Worm (Caenorhabditis elegans) whole organism, L4 larva: ENCODE results near the gene C16C8.18.

ENCODE experiments used
- D1046.2 ChIP-seq: fragments of 200-800 bp; sonication (Bioruptor generic); IDR thresholded peaks from 2 replicates; pipeline ENCODE4 v1.3.6; 2022; ENCODE audit warnings: missing genetic modification characterization, missing compliant biosample characterization
- F10B5.3 ChIP-seq: sonication (generic microtip); optimal IDR thresholded peaks from 2 replicates; lab custom pipeline; 2016; ENCODE audit warnings: mild to moderate bottlenecking, missing genetic modification characterization, missing compliant biosample characterization
- F26F4.8 ChIP-seq: fragments of 200-800 bp; sonication (Bioruptor generic); conservative IDR thresholded peaks from 2 replicates; pipeline ENCODE4 v1.3.6; 2022; ENCODE audit warnings: missing genetic modification characterization, missing compliant biosample characterization
- F49E8.2 ChIP-seq: sonication (generic microtip); optimal IDR thresholded peaks from 2 replicates; lab custom pipeline; 2016; ENCODE audit warnings: missing compliant biosample characterization, mild to moderate bottlenecking, missing genetic modification characterization, borderline replicate concordance
- R02D3.7 ChIP-seq: fragments of 150-350 bp; sonication (generic microtip); optimal IDR thresholded peaks from 3 replicates; lab custom pipeline; 2014; ENCODE audit warnings: missing biosample characterization, missing genetic modification characterization
- T20F7.1 ChIP-seq: fragments of 200-800 bp; sonication (Bioruptor generic); optimal IDR thresholded peaks from 2 replicates; lab custom pipeline; 2018; ENCODE audit warnings: mild to moderate bottlenecking, missing genetic modification characterization, missing compliant biosample characterization
- Y48G9A.11 ChIP-seq: fragments of 200-800 bp; sonication (Bioruptor generic); IDR thresholded peaks from 2 replicates; pipeline ENCODE4 v1.3.6; 2022; ENCODE audit warnings: missing genetic modification reagents, missing genetic modification characterization, missing compliant biosample characterization
- Y75B8A.6 ChIP-seq: fragments of 200-800 bp; sonication (Bioruptor generic); IDR thresholded peaks from 2 replicates; pipeline ENCODE4 v1.3.6; 2022; ENCODE audit warnings: missing genetic modification reagents, missing genetic modification characterization, missing compliant biosample characterization
- ZK546.5 ChIP-seq, 2 experiments: sonication (generic microtip); optimal IDR thresholded peaks; 2 replicates each; lab custom pipeline; 2017; ENCODE audit warnings: missing biosample characterization in 2 of 2, missing genetic modification characterization in 2 of 2
- aha-1 ChIP-seq: fragments of 150-350 bp; peaks from one replicate; lab custom pipeline; 2014; ENCODE audit warnings: missing biosample characterization, missing genetic modification characterization
- ceh-20 ChIP-seq: fragments of 200-800 bp; sonication (Bioruptor generic); IDR thresholded peaks from 2 replicates; pipeline ENCODE4 v1.3.6; 2022; ENCODE audit warnings: missing genetic modification reagents, missing genetic modification characterization, missing compliant biosample characterization
- ceh-28 ChIP-seq: fragments of 150-350 bp; optimal IDR thresholded peaks from 2 replicates; lab custom pipeline; 2014; ENCODE audit warnings: missing biosample characterization, missing genetic modification reagents, missing genetic modification characterization
- ces-1 ChIP-seq: fragments of 150-350 bp; sonication (generic microtip); optimal IDR thresholded peaks from 4 replicates; lab custom pipeline; 2014; ENCODE audit warnings: missing biosample characterization, missing genetic modification reagents, missing genetic modification characterization
- cey-2 ChIP-seq: sonication (generic microtip); optimal IDR thresholded peaks from 3 replicates; lab custom pipeline; 2017; ENCODE audit warnings: missing genetic modification characterization, mild to moderate bottlenecking, missing compliant biosample characterization, antibody characterized with exemption, borderline replicate concordance; ENCODE audit not compliant: insufficient read depth
- ctbp-1 ChIP-seq: fragments of 200-800 bp; sonication (Bioruptor generic); IDR thresholded peaks from 2 replicates; pipeline ENCODE4 v1.3.6; 2022; ENCODE audit warnings: missing genetic modification reagents, missing genetic modification characterization, missing compliant biosample characterization
- daf-16 ChIP-seq, 3 experiments: sonication (generic microtip); optimal IDR thresholded peaks; 2 replicates each; lab custom pipeline; 2016 to 2017; ENCODE audit warnings: missing genetic modification characterization in 3 of 3, missing genetic modification reagents in 3 of 3, mild to moderate bottlenecking in 2 of 3, missing compliant biosample characterization in 2 of 3, missing biosample characterization in 1 of 3, moderate library complexity in 1 of 3
- daf-8 ChIP-seq: fragments of 200-800 bp; sonication (Bioruptor generic); IDR thresholded peaks from 2 replicates; pipeline ENCODE4 v1.3.6; 2022; ENCODE audit warnings: missing genetic modification characterization, missing compliant biosample characterization
- dmd-6 ChIP-seq: fragments of 200-800 bp; sonication (Bioruptor generic); IDR thresholded peaks from 2 replicates; pipeline ENCODE4 v1.3.6; 2022; ENCODE audit warnings: missing genetic modification reagents, missing genetic modification characterization, missing compliant biosample characterization
- dmd-9 ChIP-seq: fragments of 200-800 bp; sonication (Bioruptor generic); IDR thresholded peaks from 2 replicates; pipeline ENCODE4 v1.3.6; 2022; ENCODE audit warnings: missing genetic modification reagents, missing genetic modification characterization, missing compliant biosample characterization
- duxl-1 ChIP-seq: sonication (generic microtip); optimal IDR thresholded peaks from 2 replicates; lab custom pipeline; 2016; ENCODE audit warnings: mild to moderate bottlenecking, missing genetic modification characterization, moderate library complexity, missing compliant biosample characterization; ENCODE audit not compliant: poor library complexity
- egl-43 ChIP-seq: fragments of 200-800 bp; sonication (Bioruptor generic); IDR thresholded peaks from 2 replicates; pipeline ENCODE4 v1.3.6; 2022; ENCODE audit warnings: missing genetic modification reagents, missing genetic modification characterization, missing compliant biosample characterization
- fkh-10 ChIP-seq: fragments of 150-350 bp; optimal IDR thresholded peaks from 2 replicates; lab custom pipeline; 2014; ENCODE audit warnings: missing biosample characterization, missing genetic modification reagents, missing genetic modification characterization
- fos-1 ChIP-seq: fragments of 150-350 bp; optimal IDR thresholded peaks from 2 replicates; lab custom pipeline; 2014; ENCODE audit warnings: missing biosample characterization, missing genetic modification characterization
- hlh-30 ChIP-seq: sonication (generic microtip); optimal IDR thresholded peaks from 2 replicates; lab custom pipeline; 2017; ENCODE audit warnings: antibody characterized with exemption, mild to moderate bottlenecking, missing genetic modification characterization, missing compliant biosample characterization; ENCODE audit not compliant: insufficient read depth
- lin-29 ChIP-seq: fragments of 200-800 bp; sonication (Bioruptor generic); IDR thresholded peaks from 2 replicates; pipeline ENCODE4 v1.3.6; 2022; ENCODE audit warnings: missing genetic modification reagents, missing genetic modification characterization, missing compliant biosample characterization
- lir-3 ChIP-seq: sonication (generic microtip); optimal IDR thresholded peaks from 2 replicates; lab custom pipeline; 2016; ENCODE audit warnings: mild to moderate bottlenecking, missing genetic modification characterization, missing compliant biosample characterization
- lsy-2 ChIP-seq, 2 experiments: fragments of 150-350 bp in 1 of 2; sonication (generic microtip) in 1 of 2; optimal IDR thresholded peaks; 2 replicates each; lab custom pipeline; 2014 to 2017; ENCODE audit warnings: missing biosample characterization in 2 of 2, missing genetic modification characterization in 2 of 2
- madf-9 ChIP-seq: fragments of 200-800 bp; sonication (Bioruptor generic); conservative IDR thresholded peaks from 2 replicates; pipeline ENCODE4 v1.3.6; 2022; ENCODE audit warnings: missing genetic modification reagents, missing genetic modification characterization, missing compliant biosample characterization
- mdl-1 ChIP-seq, 2 experiments: fragments of 150-350 bp in 1 of 2; sonication (generic microtip) in 1 of 2; optimal IDR thresholded peaks; 2 replicates each; lab custom pipeline; 2014 to 2017; ENCODE audit warnings: missing biosample characterization in 2 of 2, missing genetic modification characterization in 2 of 2
- mdt-29 ChIP-seq: fragments of 200-800 bp; sonication (Bioruptor generic); IDR thresholded peaks from 2 replicates; pipeline ENCODE4 v1.3.6; 2022; ENCODE audit warnings: missing genetic modification reagents, missing genetic modification characterization, missing compliant biosample characterization
- mxl-2 ChIP-seq: fragments of 200-800 bp; sonication (Bioruptor generic); conservative IDR thresholded peaks from 2 replicates; pipeline ENCODE4 v1.3.6; 2022; ENCODE audit warnings: missing genetic modification reagents, missing genetic modification characterization, missing compliant biosample characterization
- nhr-42 ChIP-seq: fragments of 200-800 bp; sonication (Bioruptor generic); IDR thresholded peaks from 2 replicates; pipeline ENCODE4 v1.3.6; 2022; ENCODE audit warnings: missing genetic modification characterization, missing compliant biosample characterization
- nhr-77 ChIP-seq: fragments of 150-350 bp; optimal IDR thresholded peaks from 2 replicates; lab custom pipeline; 2014; ENCODE audit warnings: missing biosample characterization, missing genetic modification characterization
- php-3 ChIP-seq: fragments of 200-800 bp; sonication (Bioruptor generic); IDR thresholded peaks from 2 replicates; pipeline ENCODE4 v1.3.6; 2022; ENCODE audit warnings: missing genetic modification reagents, missing genetic modification characterization, missing compliant biosample characterization
- pqm-1 ChIP-seq: sonication (generic microtip); optimal IDR thresholded peaks from 2 replicates; lab custom pipeline; 2017; ENCODE audit warnings: missing biosample characterization, missing genetic modification characterization
- set-16 ChIP-seq: fragments of 200-800 bp; sonication (Bioruptor generic); IDR thresholded peaks from 2 replicates; pipeline ENCODE4 v1.3.6; 2022; ENCODE audit warnings: missing genetic modification reagents, missing genetic modification characterization, missing compliant biosample characterization
- tra-1 ChIP-seq: fragments of 200-800 bp; sonication (Bioruptor generic); IDR thresholded peaks from 2 replicates; pipeline ENCODE4 v1.3.6; 2022; ENCODE audit warnings: missing genetic modification reagents, missing genetic modification characterization, missing compliant biosample characterization
- unc-130 ChIP-seq: sonication (generic microtip); optimal IDR thresholded peaks from 2 replicates; lab custom pipeline; 2016; ENCODE audit warnings: missing genetic modification reagents, missing genetic modification characterization, missing compliant biosample characterization
- vab-7 ChIP-seq: fragments of 200-800 bp; sonication (Bioruptor generic); IDR thresholded peaks from 2 replicates; pipeline ENCODE4 v1.3.6; 2022; ENCODE audit warnings: missing genetic modification reagents, missing genetic modification characterization, missing compliant biosample characterization
- zfp-3 ChIP-seq: fragments of 200-800 bp; sonication (Bioruptor generic); conservative IDR thresholded peaks from 2 replicates; pipeline ENCODE4 v1.3.6; 2022; ENCODE audit warnings: missing genetic modification reagents, missing genetic modification characterization, missing compliant biosample characterization
- ztf-7 ChIP-seq: fragments of 150-350 bp; optimal IDR thresholded peaks from 2 replicates; lab custom pipeline; 2014; ENCODE audit warnings: missing biosample characterization, missing genetic modification characterization

The C16C8.18 gene

DNA sequence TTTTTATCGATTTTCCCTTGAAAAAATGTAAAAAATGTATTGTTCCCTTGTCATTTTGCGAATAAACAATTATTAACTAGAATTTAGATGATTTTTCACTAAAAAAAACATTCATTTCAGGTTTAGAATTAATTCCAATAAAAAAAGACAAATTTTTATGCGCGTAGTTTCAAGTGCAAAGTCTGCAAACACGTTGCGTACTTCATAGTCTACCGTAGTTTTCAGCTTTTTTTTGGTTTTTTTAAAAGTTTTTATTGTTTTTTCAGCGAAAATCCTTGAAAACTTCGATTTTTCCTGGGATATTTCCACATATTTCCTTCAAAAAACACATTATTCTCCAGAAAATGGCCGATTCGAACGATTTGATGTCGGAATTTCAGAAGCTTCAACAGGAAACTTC lies 24.0 kb downstream of the C16C8.18 start, which contains the start of gene C16C8.11:
C16C8.11 (plus strand) TSS at position 188 of the 400 bp plus-strand sequence.
- TF ChIP-seq unc-130 (GFP tag; lab: Kevin White, UChicago) (no peak), ceh-28 (tag; lab: Kevin White, UChicago) (no peak), tra-1 (GFP tag; lab: Robert Waterston, UW) (no peak), zfp-3 (GFP tag; lab: Robert Waterston, UW) (no peak), madf-9 (GFP tag; lab: Robert Waterston, UW) (no peak), lsy-2 (tag; optimal IDR thresholded peaks at IDR 0.05; lab: Kevin White, UChicago) (no peak), aha-1 (tag; lab: Kevin White, UChicago) (no peak), R02D3.7 (tag; lab: Kevin White, UChicago) (no peak), php-3 (GFP tag; lab: Robert Waterston, UW) (no peak), lin-29 (no peak), cey-2 (tag; lab: Kevin White, UChicago) (no peak), mdl-1 (tag; optimal IDR thresholded peaks at IDR 0.05; lab: Kevin White, UChicago) (no peak), T20F7.1 (GFP tag; lab: Kevin White, UChicago) (no peak), daf-8 (no peak)

- no peak for TF ChIP-seq fos-1 (tag; lab: Kevin White, UChicago)
- no peak for TF ChIP-seq nhr-77 (tag; lab: Kevin White, UChicago)
- TF ChIP-seq lir-3 (tag; lab: Kevin White, UChicago) = no peak
- no peak for TF ChIP-seq ztf-7
- no peak for TF ChIP-seq D1046.2 (GFP tag; lab: Robert Waterston, UW)
- no peak for TF ChIP-seq vab-7 (GFP tag; lab: Robert Waterston, UW)
- TF ChIP-seq F10B5.3 = no peak
- TF ChIP-seq Y75B8A.6 (GFP tag; lab: Robert Waterston, UW) = no peak
- no peak for TF ChIP-seq set-16
- no peak for TF ChIP-seq ZK546.5 (tag; optimal IDR thresholded peaks at IDR 0.05; lab: Kevin White, UChicago)
- TF ChIP-seq egl-43 (GFP tag; lab: Robert Waterston, UW) = no peak
- no peak for TF ChIP-seq mdt-29 (GFP tag; lab: Robert Waterston, UW)
- no peak for TF ChIP-seq madf-9 (GFP tag; lab: Robert Waterston, UW)
- TF ChIP-seq R02D3.7 (tag; lab: Kevin White, UChicago) = no peak
Observed at ce11 chrII:3458209-3458608, 28.7 kb downstream of the C16C8.18 start, which contains the start of the genes C16C8.26 and C16C8.19. TSS of gene C16C8.26 (minus strand) at chrII:3458309. TSS of gene C16C8.19 (plus strand) at chrII:3458487.

DNA sequence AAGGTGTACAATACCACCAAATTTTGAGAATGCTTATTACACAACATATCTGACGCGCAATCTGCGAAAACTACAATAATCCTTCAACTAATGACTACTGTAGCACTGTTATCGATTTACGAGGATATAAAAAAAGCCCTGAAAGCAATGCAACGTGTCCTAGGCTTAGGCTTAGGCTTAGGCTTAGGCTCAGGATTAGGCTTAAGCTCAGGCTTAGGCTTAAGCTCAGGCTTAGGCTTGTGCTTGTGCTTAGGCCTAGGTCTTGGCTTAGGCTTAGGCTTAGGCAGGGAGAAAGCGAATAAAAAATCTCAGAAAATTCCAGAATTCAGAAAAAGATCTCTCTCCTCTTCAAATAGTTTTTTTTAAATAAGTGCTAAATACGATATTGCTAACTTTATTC lies 29.7 kb downstream of the C16C8.18 start:
- TF ChIP-seq lsy-2 (tag; optimal IDR thresholded peaks at IDR 0.05; lab: Kevin White, UChicago) = no peak
- TF ChIP-seq dmd-6 = no peak

DNA sequence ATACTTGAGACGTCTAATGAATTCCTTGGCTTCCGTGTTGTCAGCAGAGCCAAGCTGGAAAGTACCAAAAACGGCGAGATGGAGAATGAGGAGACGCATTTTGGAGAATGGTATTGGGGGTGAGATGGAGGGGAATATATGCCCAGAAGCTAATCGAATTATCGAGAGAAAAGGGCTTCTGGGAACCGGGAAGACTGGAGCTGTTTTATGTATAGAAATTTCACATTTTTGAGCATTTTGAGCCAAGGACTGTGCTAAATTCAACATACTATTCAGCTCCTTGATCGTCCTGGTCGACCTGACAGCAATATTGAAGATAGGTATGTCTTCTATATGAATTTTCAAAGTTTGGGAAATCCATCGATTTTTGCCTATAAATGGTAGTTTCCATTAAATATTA lies 30.5 kb downstream of the C16C8.18 start, which contains the start of gene C16C8.7:
C16C8.7 (minus strand) TSS at position 101 of the 400 bp plus-strand sequence.
- no peak for TF ChIP-seq mdt-29 (GFP tag; lab: Robert Waterston, UW)
- TF ChIP-seq daf-16 (GFP tag; optimal IDR thresholded peaks at IDR 0.05; lab: Kevin White, UChicago) = no peak
- TF ChIP-seq daf-16 (tag; optimal IDR thresholded peaks at IDR 0.05; lab: Kevin White, UChicago) = no peak
- TF ChIP-seq Y48G9A.11 (GFP tag; lab: Robert Waterston, UW) = no peak
- TF ChIP-seq D1046.2 (GFP tag; lab: Robert Waterston, UW) = no peak
- TF ChIP-seq F26F4.8 = no peak
- TF ChIP-seq dmd-6 = no peak
- no peak for TF ChIP-seq F49E8.2 (tag; lab: Kevin White, UChicago)
- TF ChIP-seq cey-2 (tag; lab: Kevin White, UChicago) = no peak
- no peak for TF ChIP-seq pqm-1 (tag; lab: Kevin White, UChicago)

DNA sequence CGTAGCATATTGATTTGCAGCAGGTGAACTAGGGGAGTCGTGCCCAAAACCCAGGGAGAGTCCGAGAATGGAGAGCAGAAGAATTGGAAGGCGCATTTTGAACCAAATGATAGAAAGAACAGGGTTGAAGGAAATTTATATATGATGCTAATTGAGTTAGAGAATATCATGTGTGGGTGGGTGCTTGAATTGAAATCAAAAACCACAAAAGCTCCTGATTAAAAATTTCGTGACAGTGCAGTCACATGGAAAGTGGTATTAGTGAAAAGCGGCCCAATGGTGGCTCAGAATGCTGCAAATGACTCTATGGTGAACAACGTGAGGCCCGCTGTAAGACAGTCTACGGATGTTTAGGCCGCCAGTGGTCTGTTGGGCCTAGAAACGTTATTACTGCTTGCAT lies 32.1 kb downstream of the C16C8.18 start, which contains the start of gene C16C8.8:
C16C8.8 (minus strand) TSS at position 101 of the 400 bp plus-strand sequence.
- TF ChIP-seq ceh-20 (GFP tag; lab: Robert Waterston, UW) = no peak
- TF ChIP-seq daf-8 = no peak
- TF ChIP-seq ces-1 (GFP tag; lab: Kevin White, UChicago) = no peak
- no peak for TF ChIP-seq mxl-2
- TF ChIP-seq ztf-7 = no peak
- TF ChIP-seq nhr-42 (GFP tag; lab: Robert Waterston, UW) = no peak
- TF ChIP-seq hlh-30 = no peak
- no peak for TF ChIP-seq fkh-10 (GFP tag; lab: Kevin White, UChicago)
- TF ChIP-seq dmd-9 (GFP tag; lab: Robert Waterston, UW) = no peak
- TF ChIP-seq duxl-1 (tag; lab: Kevin White, UChicago) = no peak
- no peak for TF ChIP-seq ceh-28 (tag; lab: Kevin White, UChicago)
- TF ChIP-seq ctbp-1 (GFP tag; lab: Robert Waterston, UW) = no peak
